Fruit fly (Drosophila melanogaster) S2 (cell line): ENCODE data around the gene Tbc1d22.

Experiments
- CG8478 ChIP-seq: fragments of >200 bp; optimal IDR thresholded peaks from 2 replicates; lab custom pipeline; 2018
- CTCF ChIP-seq, 2 experiments: fragments of >200 bp; optimal IDR thresholded peaks; 2 replicates each; lab custom pipeline; 2018

DNA sequence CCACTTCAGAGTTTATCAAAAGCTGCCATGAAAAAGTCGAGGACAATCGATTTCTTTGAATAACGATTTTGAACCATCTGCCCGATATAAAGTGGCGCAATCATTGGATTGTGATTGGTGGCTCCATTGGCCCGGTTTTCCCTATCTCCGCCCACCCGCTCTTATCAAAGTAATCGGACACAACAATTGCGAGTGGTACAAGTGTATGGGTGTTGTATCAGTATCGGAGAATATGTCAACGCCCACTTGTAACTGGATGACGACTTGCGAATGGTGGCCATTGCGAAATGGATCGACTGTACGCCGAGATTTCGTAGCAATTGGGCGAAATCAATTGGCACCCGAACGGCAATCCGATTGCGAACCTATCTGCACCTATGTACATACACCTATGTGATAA lies 24.4 kb upstream of the Tbc1d22 start:
- TF ChIP-seq CTCF (optimal IDR thresholded peaks at IDR 0.05; lab: Kevin White, UChicago) (no peak), CG8478 (lab: Kevin White, UChicago) (no peak)
